Worm (Caenorhabditis elegans) whole organism, L2 larva: ENCODE data around the gene srh-245.

ENCODE experiments used
- C34F6.9 ChIP-seq: fragments of 150-350 bp; optimal IDR thresholded peaks from 2 replicates; lab custom pipeline; 2014; ENCODE audit warnings: missing biosample characterization, missing genetic modification characterization
- ama-1 ChIP-seq: fragments of 150-350 bp; optimal IDR thresholded peaks from 2 replicates; lab custom pipeline; 2018; ENCODE audit warnings: inconsistent platforms
- crh-2 ChIP-seq: sonication (generic microtip); optimal IDR thresholded peaks from 2 replicates; lab custom pipeline; 2017; ENCODE audit warnings: missing biosample characterization, missing genetic modification characterization
- elt-1 ChIP-seq: fragments of 150-350 bp; optimal IDR thresholded peaks from 2 replicates; lab custom pipeline; 2014; ENCODE audit warnings: missing biosample characterization, missing genetic modification characterization
- fos-1 ChIP-seq: fragments of 150-350 bp; optimal IDR thresholded peaks from 2 replicates; lab custom pipeline; 2014; ENCODE audit warnings: missing biosample characterization, missing genetic modification characterization
- lin-13 ChIP-seq: fragments of 150-350 bp; optimal IDR thresholded peaks from 2 replicates; lab custom pipeline; 2014; ENCODE audit warnings: missing biosample characterization, missing genetic modification reagents, missing genetic modification characterization
- lsy-2 ChIP-seq, 2 experiments: fragments of 150-350 bp in 1 of 2; sonication (generic microtip) in 1 of 2; optimal IDR thresholded peaks; 2 replicates each; lab custom pipeline; 2014 to 2017; ENCODE audit warnings: missing biosample characterization in 2 of 2, missing genetic modification characterization in 2 of 2
- mdl-1 ChIP-seq, 2 experiments: fragments of 150-350 bp in 1 of 2; sonication (generic microtip) in 1 of 2; optimal IDR thresholded peaks; 2 replicates each; lab custom pipeline; 2017; ENCODE audit warnings: missing biosample characterization in 2 of 2, missing genetic modification characterization in 2 of 2
- nhr-11 ChIP-seq: fragments of 150-350 bp; optimal IDR thresholded peaks from 2 replicates; lab custom pipeline; 2014; ENCODE audit warnings: missing biosample characterization, missing genetic modification characterization
- nhr-12 ChIP-seq: fragments of 150-350 bp; optimal IDR thresholded peaks from 2 replicates; lab custom pipeline; 2014; ENCODE audit warnings: missing biosample characterization, missing genetic modification characterization
- nhr-129 ChIP-seq: fragments of 150-350 bp; optimal IDR thresholded peaks from 2 replicates; lab custom pipeline; 2014; ENCODE audit warnings: missing biosample characterization, missing genetic modification characterization
- nhr-25 ChIP-seq: fragments of 150-350 bp; sonication (generic microtip); optimal IDR thresholded peaks from 3 replicates; lab custom pipeline; 2014; ENCODE audit warnings: missing biosample characterization, missing genetic modification characterization
- sem-4 ChIP-seq: fragments of 150-350 bp; optimal IDR thresholded peaks from 2 replicates; lab custom pipeline; 2014; ENCODE audit warnings: missing biosample characterization, missing genetic modification reagents, missing genetic modification characterization
- skn-1 ChIP-seq: sonication (generic microtip); optimal IDR thresholded peaks from 2 replicates; lab custom pipeline; 2017; ENCODE audit warnings: missing biosample characterization, missing genetic modification characterization
- sma-9 ChIP-seq, 2 experiments: fragments of 150-350 bp in 1 of 2; sonication (generic microtip) in 1 of 2; optimal IDR thresholded peaks; 2 replicates each; lab custom pipeline; 2014 to 2016; ENCODE audit warnings: missing genetic modification characterization in 2 of 2, mild to moderate bottlenecking in 1 of 2, missing biosample characterization in 1 of 2, missing compliant biosample characterization in 1 of 2, missing genetic modification reagents in 1 of 2, moderate library complexity in 1 of 2
- ztf-11 ChIP-seq: sonication (generic microtip); optimal IDR thresholded peaks from 2 replicates; lab custom pipeline; 2017; ENCODE audit warnings: missing biosample characterization, missing genetic modification characterization
- ztf-4 ChIP-seq: fragments of 150-350 bp; optimal IDR thresholded peaks from 2 replicates; lab custom pipeline; 2014; ENCODE audit warnings: missing biosample characterization, missing genetic modification characterization

The srh-245 gene

DNA sequence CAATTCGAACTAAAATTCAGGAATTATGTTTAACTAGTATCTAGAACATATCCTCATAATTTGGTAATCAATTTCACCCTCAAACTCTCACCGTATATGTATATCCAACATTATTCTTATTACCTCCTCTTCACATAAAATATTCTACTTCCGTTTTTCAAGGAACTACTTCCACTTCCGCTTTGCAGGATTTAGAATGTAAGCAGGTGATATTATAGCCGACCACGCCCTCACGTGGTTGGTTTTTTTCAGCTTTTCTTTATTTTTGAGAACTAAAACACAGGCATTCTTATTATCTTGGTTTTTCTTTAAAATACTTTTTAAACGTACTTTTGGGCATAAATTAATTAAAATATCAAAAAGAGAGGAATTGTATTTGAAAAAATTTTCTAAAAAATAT lies 37.8 kb downstream of the srh-245 start:
- TF ChIP-seq C34F6.9 (tag; lab: Kevin White, UChicago): peak; percentile 5
- TF ChIP-seq ztf-11 (tag; lab: Kevin White, UChicago): no peak
- TF ChIP-seq nhr-25 (tag; lab: Kevin White, UChicago): no peak
- TF ChIP-seq lsy-2 (tag; optimal IDR thresholded peaks at IDR 0.05; lab: Kevin White, UChicago): peak in 1 of 2 experiments; percentile 29
- peak; percentile 15 for TF ChIP-seq sma-9 (GFP tag; optimal IDR thresholded peaks at IDR 0.05; lab: Kevin White, UChicago)
- TF ChIP-seq sma-9 (tag; optimal IDR thresholded peaks at IDR 0.05; lab: Kevin White, UChicago): no peak

DNA sequence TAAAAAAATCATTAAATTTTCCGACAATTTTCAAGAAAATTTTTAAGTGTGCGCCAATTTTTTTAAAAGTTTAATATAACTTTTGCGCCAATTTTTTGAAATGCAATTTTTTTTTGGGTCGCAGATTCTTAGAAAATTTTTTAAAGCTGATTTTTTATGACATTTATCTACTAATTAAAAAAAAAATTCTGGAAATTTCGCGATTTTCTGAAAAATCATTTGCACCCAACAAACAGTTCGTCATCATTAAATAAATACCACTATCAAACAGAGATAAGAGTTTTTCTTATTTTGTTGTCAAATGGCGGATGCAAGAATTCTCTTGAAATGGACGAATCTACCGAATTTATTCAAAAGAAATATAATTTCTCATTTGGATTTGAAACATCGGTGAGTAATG lies 40.4 kb downstream of the srh-245 start, which contains the start of gene F48G7.13:
Gene F48G7.13, plus strand, starts transcription at position 301 of the 400 bp plus-strand sequence.
- TF ChIP-seq ztf-4 (tag; lab: Kevin White, UChicago) (no peak), fos-1 (tag; lab: Kevin White, UChicago) (peak; percentile 49)

DNA sequence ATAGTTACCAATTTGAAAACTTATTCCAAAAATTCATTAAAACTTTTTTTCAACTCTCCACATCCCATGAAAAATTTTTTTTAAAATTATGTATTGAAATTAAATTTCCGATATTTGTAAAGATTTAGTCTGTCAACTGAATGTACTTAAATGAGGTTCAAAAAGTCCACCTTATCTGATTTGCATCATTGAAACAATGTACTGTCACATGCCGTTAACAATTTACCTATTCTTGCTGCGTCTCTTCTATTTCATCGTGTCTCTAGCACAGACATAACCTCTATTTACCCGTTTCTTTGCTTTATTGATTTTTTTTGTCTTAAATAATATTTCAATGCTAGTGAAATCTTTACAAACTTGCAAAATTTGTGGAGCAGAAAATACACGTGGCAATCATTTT lies 45.5 kb downstream of the srh-245 start, which contains the start of gene nhr-90:
Gene nhr-90, plus strand, starts transcription at position 296 of the 400 bp plus-strand sequence.
- TF ChIP-seq sma-9 (GFP tag; optimal IDR thresholded peaks at IDR 0.05; lab: Kevin White, UChicago) (peak; percentile 57), sma-9 (tag; optimal IDR thresholded peaks at IDR 0.05; lab: Kevin White, UChicago) (no peak), skn-1 (tag; lab: Kevin White, UChicago) (no peak), nhr-129 (tag; lab: Kevin White, UChicago) (peak; percentile 71), fos-1 (tag; lab: Kevin White, UChicago) (peak; percentile 8), crh-2 (tag; lab: Kevin White, UChicago) (peak; percentile 29)

DNA sequence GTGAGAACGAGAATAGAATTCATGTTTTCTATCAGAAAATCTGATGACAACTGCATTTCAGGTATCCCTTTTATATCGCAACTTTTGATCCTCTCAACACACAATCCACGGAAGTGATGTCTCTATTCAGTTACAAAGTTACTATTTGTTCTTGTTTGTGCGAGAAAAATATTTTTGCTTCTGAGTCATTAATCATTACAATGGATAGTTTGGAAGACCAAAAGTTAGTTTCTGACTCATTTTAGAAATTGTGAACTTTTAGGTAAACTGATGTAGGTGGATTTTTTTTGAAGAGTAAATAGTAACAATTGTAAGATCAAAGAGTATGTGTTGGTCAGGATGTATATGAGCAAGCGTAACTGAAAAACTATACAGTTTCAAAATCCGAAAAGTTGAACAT lies 46.1 kb downstream of the srh-245 start, which contains the start of gene srlf-36:
Gene srlf-36, minus strand, starts transcription at position 101 of the 400 bp plus-strand sequence.
- TF ChIP-seq ama-1 (lab: Kevin White, UChicago) (no peak), nhr-11 (tag; lab: Kevin White, UChicago) (no peak), lin-13 (GFP tag; lab: Kevin White, UChicago) (no peak), elt-1 (tag; lab: Kevin White, UChicago) (no peak), skn-1 (tag; lab: Kevin White, UChicago) (no peak), mdl-1 (tag; optimal IDR thresholded peaks at IDR 0.05; lab: Kevin White, UChicago) (no peak)

DNA sequence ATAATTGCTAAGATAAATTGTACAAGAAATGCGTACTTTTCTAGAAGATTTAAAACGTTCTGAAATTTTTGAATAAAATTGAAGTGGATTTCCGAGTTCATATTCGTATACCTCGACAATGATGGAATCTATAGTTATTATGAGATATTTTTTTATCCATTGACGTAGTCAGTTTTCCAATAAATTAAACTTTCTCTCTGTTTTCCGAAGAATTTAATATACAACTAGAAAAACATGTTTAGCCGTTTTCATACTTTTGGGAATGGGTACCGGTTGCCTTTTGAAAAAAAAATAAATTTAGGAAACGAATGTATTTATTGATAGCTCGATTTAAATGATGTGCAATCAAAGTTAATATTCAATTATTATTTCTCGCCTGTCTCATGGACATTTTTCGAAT lies 46.9 kb downstream of the srh-245 start, which contains the start of gene srw-109:
Gene srw-109, minus strand, starts transcription at position 101 of the 400 bp plus-strand sequence.
- TF ChIP-seq lsy-2 (tag; optimal IDR thresholded peaks at IDR 0.05; lab: Kevin White, UChicago) (no peak), ama-1 (lab: Kevin White, UChicago) (no peak), sem-4 (tag; lab: Kevin White, UChicago) (no peak), nhr-12 (tag; lab: Kevin White, UChicago) (no peak)
- TF ChIP-seq, all 48 proteins: peak for 0
